Worm (Caenorhabditis elegans): Measurements from ENCODE around the gene pcs-1.
"Not testable (repeated sequence)": the region's sequence is repeated elsewhere in the genome, so short reads cannot be mapped to it uniquely, and the experiment has no call there.

- TF ChIP-seq W03F9.2, dao-5 (tag; optimal IDR thresholded peaks at IDR 0.05): not testable (repeated sequence)
Observed at ce11 chrII:11551981-11552380, 25.6 kb downstream of the pcs-1 start, which contains the start of gene dhgd-1.
